Worm (Caenorhabditis elegans): ENCODE results near the gene snu-23.

- no peak for TF ChIP-seq elt-3 (tag; optimal IDR thresholded peaks at IDR 0.05)
- no peak for TF ChIP-seq nhr-90 (tag; optimal IDR thresholded peaks at IDR 0.05; ENCODE audit: poor library complexity)
- TF ChIP-seq pag-3 (tag; optimal IDR thresholded peaks at IDR 0.05; ENCODE audit: borderline replicate concordance, insufficient read depth) = no peak
- no peak for TF ChIP-seq C04F5.9 (tag; optimal IDR thresholded peaks at IDR 0.05)
- TF ChIP-seq ama-1 (optimal IDR thresholded peaks at IDR 0.05) = no peak
- no peak for TF ChIP-seq unc-62 (GFP tag; optimal IDR thresholded peaks at IDR 0.05)
Observed at ce11 chrIII:7780566-7781238, 10.8 kb upstream of the snu-23 start.

Measured in whole organism, L1 larva.